Worm (Caenorhabditis elegans): ENCODE results near the gene rpb-6.

The rpb-6 gene

DNA sequence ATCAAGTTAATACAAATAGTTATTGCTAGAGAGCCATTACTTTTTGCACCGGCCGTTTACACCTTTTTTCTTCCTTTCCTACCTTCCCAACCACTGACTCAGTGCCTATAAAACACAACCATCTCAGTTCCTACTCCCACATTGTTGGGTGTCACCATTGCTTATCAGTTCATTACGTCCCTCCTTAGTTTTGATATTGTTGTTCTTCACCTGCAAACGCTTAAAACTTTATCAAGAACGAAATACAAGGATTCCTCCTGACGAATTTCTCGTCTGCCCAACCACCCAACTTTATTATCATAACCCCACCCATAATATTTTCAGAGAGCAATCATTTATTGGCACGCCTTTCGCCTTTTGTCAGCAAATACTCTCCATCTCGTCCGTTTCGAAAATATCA, 47.9 kb downstream of the rpb-6 start:
- TF ChIP-seq nhr-11 (tag; optimal IDR thresholded peaks at IDR 0.05) = no peak
- peak; percentile 37 for TF ChIP-seq elt-2 (tag; optimal IDR thresholded peaks at IDR 0.05)

DNA sequence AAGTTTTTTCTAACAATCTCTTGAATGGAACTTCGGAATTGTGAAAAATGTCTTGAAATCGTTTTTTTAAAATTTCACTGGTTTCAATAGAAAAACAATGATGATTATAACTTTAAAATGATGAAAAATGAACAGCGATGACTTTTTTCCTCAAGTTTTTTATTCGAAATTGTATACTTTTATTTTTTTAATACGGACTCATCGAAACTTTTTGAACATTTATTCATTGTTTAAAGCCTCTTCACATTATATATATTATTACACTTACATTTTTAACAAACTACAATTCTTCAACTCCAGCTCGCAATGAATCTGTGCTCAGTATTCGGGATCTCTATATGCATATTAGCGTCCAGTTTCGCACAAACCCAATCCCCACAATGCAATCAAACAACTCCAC, 48.8 kb downstream of the rpb-6 start, which contains the start of gene M28.8:
TSS of gene M28.8 (plus strand) at position 301 of the 400 bp plus-strand sequence.
- TF ChIP-seq che-1 (tag; optimal IDR thresholded peaks at IDR 0.05) = no peak
- no peak for TF ChIP-seq K09A11.1 (tag; optimal IDR thresholded peaks at IDR 0.05; ENCODE audit: insufficient read depth)
- no peak for TF ChIP-seq sox-2 (GFP tag; IDR thresholded peaks at IDR 0.05)
- no peak for TF ChIP-seq pha-2 (tag; optimal IDR thresholded peaks at IDR 0.05)
- TF ChIP-seq ets-4 (tag; optimal IDR thresholded peaks at IDR 0.05) = no peak
- TF ChIP-seq eyg-1 (tag; optimal IDR thresholded peaks at IDR 0.05) = no peak
- TF ChIP-seq rnt-1 (tag; optimal IDR thresholded peaks at IDR 0.05) = no peak
- no peak for TF ChIP-seq pat-9 (tag; optimal IDR thresholded peaks at IDR 0.05)
- no peak for TF ChIP-seq ahr-1 (tag; optimal IDR thresholded peaks at IDR 0.05)
- TF ChIP-seq fax-1 (tag; optimal IDR thresholded peaks at IDR 0.05) = no peak
- TF ChIP-seq hlh-15 (tag; optimal IDR thresholded peaks at IDR 0.05) = no peak
- TF ChIP-seq ceh-48 (tag; optimal IDR thresholded peaks at IDR 0.05) = no peak
- TF ChIP-seq sox-4 (tag; optimal IDR thresholded peaks at IDR 0.05) = no peak
- no peak for TF ChIP-seq dmd-4 (tag; optimal IDR thresholded peaks at IDR 0.05; ENCODE audit: borderline replicate concordance)
- TF ChIP-seq tbx-7 (tag; optimal IDR thresholded peaks at IDR 0.05) = no peak
